Fruit fly (Drosophila melanogaster) whole organism, embryonic: ENCODE results near the gene TbCMF46.

ENCODE experiments used
- CG10431 ChIP-seq: fragments of 200-800 bp; sonication (Bioruptor generic); optimal IDR thresholded peaks from 3 replicates; lab custom pipeline; 2018; ENCODE audit warnings: missing biosample characterization, mild to moderate bottlenecking, missing genetic modification characterization
- CG10462 ChIP-seq: fragments of 200-800 bp; sonication (Bioruptor generic); optimal IDR thresholded peaks from 2 replicates; lab custom pipeline; 2016; ENCODE audit warnings: missing biosample characterization, missing genetic modification characterization
- CG10959 ChIP-seq: fragments of 200-800 bp; sonication (Bioruptor generic); IDR thresholded peaks from 2 replicates; pipeline ENCODE4 v1.3.6; 2022; ENCODE audit warnings: missing biosample characterization, missing genetic modification characterization
- CG15514 ChIP-seq: fragments of 200-800 bp; sonication (Bioruptor generic); optimal IDR thresholded peaks from 3 replicates; lab custom pipeline; 2017; ENCODE audit warnings: missing biosample characterization, missing genetic modification characterization, mild to moderate bottlenecking, moderate library complexity, missing genetic modification reagents
- CG17385 ChIP-seq: fragments of 200-800 bp; sonication (Bioruptor generic); optimal IDR thresholded peaks from 3 replicates; lab custom pipeline; 2018; ENCODE audit warnings: missing biosample characterization, mild to moderate bottlenecking, missing genetic modification characterization
- CG31365 ChIP-seq: fragments of 200-800 bp; sonication (Bioruptor generic); optimal IDR thresholded peaks from 2 replicates; lab custom pipeline; 2018; ENCODE audit warnings: missing biosample characterization, mild to moderate bottlenecking, missing genetic modification characterization
- CG31388 ChIP-seq: fragments of 200-800 bp; sonication (Bioruptor generic); optimal IDR thresholded peaks from 2 replicates; lab custom pipeline; 2016; ENCODE audit warnings: missing biosample characterization, missing genetic modification characterization
- CG43689 ChIP-seq: fragments of 200-800 bp; sonication (Bioruptor generic); IDR thresholded peaks from 2 replicates; pipeline ENCODE4 v1.3.6; 2022; ENCODE audit warnings: missing biosample characterization, missing genetic modification characterization
- CG6765 ChIP-seq: fragments of 200-800 bp; sonication (Bioruptor generic); optimal IDR thresholded peaks from 3 replicates; lab custom pipeline; 2017; ENCODE audit warnings: missing biosample characterization, mild to moderate bottlenecking, missing genetic modification characterization
- CG7839 ChIP-seq: fragments of 200-800 bp; sonication (Bioruptor generic); optimal IDR thresholded peaks from 3 replicates; lab custom pipeline; 2018; ENCODE audit warnings: missing biosample characterization, mild to moderate bottlenecking, missing genetic modification characterization, moderate library complexity
- CG7928 ChIP-seq: fragments of 200-800 bp; sonication (Bioruptor generic); optimal IDR thresholded peaks from 2 replicates; lab custom pipeline; 2017; ENCODE audit warnings: missing biosample characterization, mild to moderate bottlenecking, missing genetic modification characterization
- CG7987 ChIP-seq: fragments of 200-800 bp; sonication (Bioruptor generic); optimal IDR thresholded peaks from 2 replicates; lab custom pipeline; 2018; ENCODE audit warnings: missing biosample characterization, mild to moderate bottlenecking, missing genetic modification characterization, moderate library complexity
- CG8281 ChIP-seq: fragments of 200-800 bp; sonication (Bioruptor generic); optimal IDR thresholded peaks from 2 replicates; lab custom pipeline; 2018; ENCODE audit warnings: missing biosample characterization, mild to moderate bottlenecking, missing genetic modification characterization, moderate library complexity
- CG8924 ChIP-seq: fragments of 200-800 bp; optimal IDR thresholded peaks from 3 replicates; lab custom pipeline; 2019; ENCODE audit warnings: missing biosample characterization, mild to moderate bottlenecking, missing genetic modification characterization, moderate library complexity
- Dfd ChIP-seq, 2 experiments: fragments of >200 bp; optimal IDR thresholded peaks; 2 replicates each; lab custom pipeline; 2017; ENCODE audit warnings: missing biosample characterization in 2 of 2, missing genetic modification characterization in 2 of 2
- Dref ChIP-seq: fragments of 200-800 bp; sonication (Bioruptor generic); IDR thresholded peaks from 2 replicates; pipeline ENCODE4 v1.3.6; 2022; ENCODE audit warnings: missing biosample characterization, missing genetic modification characterization
- Drgx ChIP-seq: fragments of 200-800 bp; sonication (Bioruptor generic); IDR thresholded peaks from 2 replicates; pipeline ENCODE4 v1.3.6; 2022; ENCODE audit warnings: missing biosample characterization, missing genetic modification characterization
- Eip74EF ChIP-seq, 2 experiments: fragments of 200-800 bp in 1 of 2; fragments of >200 bp in 1 of 2; sonication (Bioruptor generic) in 1 of 2; optimal IDR thresholded peaks; 2 replicates each; lab custom pipeline; 2017 to 2019; ENCODE audit warnings: missing biosample characterization in 2 of 2, missing genetic modification characterization in 2 of 2, mild to moderate bottlenecking in 1 of 2, moderate library complexity in 1 of 2
- Ets97D ChIP-seq: fragments of 200-800 bp; sonication (Bioruptor generic); optimal IDR thresholded peaks from 3 replicates; lab custom pipeline; 2016; ENCODE audit warnings: missing biosample characterization, missing genetic modification characterization
- Fer2 ChIP-seq: fragments of 200-800 bp; sonication (Bioruptor generic); optimal IDR thresholded peaks from 2 replicates; lab custom pipeline; 2018; ENCODE audit warnings: missing biosample characterization, mild to moderate bottlenecking, missing genetic modification characterization, moderate library complexity
- Rfx ChIP-seq: fragments of 200-800 bp; sonication (Bioruptor generic); IDR thresholded peaks from 2 replicates; pipeline ENCODE4 v1.3.6; 2022; ENCODE audit warnings: missing biosample characterization, missing genetic modification characterization
- Sry-β ChIP-seq: fragments of 200-800 bp; sonication (Bioruptor generic); optimal IDR thresholded peaks from 2 replicates; lab custom pipeline; 2018; ENCODE audit warnings: missing biosample characterization, mild to moderate bottlenecking, missing genetic modification characterization, moderate library complexity
- Sry-δ ChIP-seq: fragments of 200-800 bp; sonication (Bioruptor generic); optimal IDR thresholded peaks from 2 replicates; lab custom pipeline; 2016; ENCODE audit warnings: missing biosample characterization, missing genetic modification characterization
- ci ChIP-seq: fragments of 200-800 bp; sonication (Bioruptor generic); IDR thresholded peaks from 3 replicates; pipeline ENCODE4 v1.3.6; 2022; ENCODE audit warnings: missing biosample characterization, missing genetic modification characterization
- corto ChIP-seq: fragments of 200-800 bp; sonication (Bioruptor generic); optimal IDR thresholded peaks from 2 replicates; lab custom pipeline; 2016; ENCODE audit warnings: missing biosample characterization, mild to moderate bottlenecking, missing genetic modification characterization, moderate library complexity
- croc ChIP-seq: fragments of 200-800 bp; sonication (Bioruptor generic); conservative IDR thresholded peaks from 3 replicates; pipeline ENCODE4 v1.3.6; 2022; ENCODE audit warnings: missing biosample characterization, missing genetic modification characterization
- crp ChIP-seq, 2 experiments: fragments of 200-800 bp; sonication (Bioruptor generic); optimal IDR thresholded peaks; 2 replicates in 1 of 2; 3 replicates in 1 of 2; lab custom pipeline; 2017; ENCODE audit warnings: missing biosample characterization in 2 of 2, missing genetic modification characterization in 2 of 2, mild to moderate bottlenecking in 1 of 2, moderate library complexity in 1 of 2
- dm ChIP-seq: fragments of 200-800 bp; sonication (Bioruptor generic); optimal IDR thresholded peaks from 3 replicates; lab custom pipeline; 2016; ENCODE audit warnings: missing biosample characterization, missing genetic modification characterization
- esg ChIP-seq: fragments of 200-800 bp; sonication (Bioruptor generic); conservative IDR thresholded peaks from 2 replicates; pipeline ENCODE4 v1.3.6; 2022; ENCODE audit warnings: missing biosample characterization, missing genetic modification characterization
- ftz-f1 ChIP-seq: fragments of 200-800 bp; sonication (Bioruptor generic); optimal IDR thresholded peaks from 2 replicates; lab custom pipeline; 2016; ENCODE audit warnings: missing biosample characterization, missing genetic modification characterization
- grau ChIP-seq: fragments of 200-800 bp; optimal IDR thresholded peaks from 3 replicates; lab custom pipeline; 2019; ENCODE audit warnings: missing biosample characterization, mild to moderate bottlenecking, missing genetic modification characterization, moderate library complexity
- gro ChIP-seq: fragments of 200-800 bp; sonication (Bioruptor generic); optimal IDR thresholded peaks from 2 replicates; lab custom pipeline; 2016; ENCODE audit warnings: missing biosample characterization, missing genetic modification characterization
- ham ChIP-seq: fragments of 200-800 bp; sonication (Bioruptor generic); IDR thresholded peaks from 2 replicates; pipeline ENCODE4 v1.3.6; 2022; ENCODE audit warnings: missing biosample characterization, missing genetic modification characterization
- hkb ChIP-seq, 2 experiments: fragments of 200-800 bp in 1 of 2; fragments of >200 bp in 1 of 2; sonication (Bioruptor generic) in 1 of 2; IDR thresholded peaks in 1 of 2; optimal IDR thresholded peaks in 1 of 2; 2 replicates each; pipeline versions ENCODE4 v1.3.6 to Lab custom; 2017 to 2022; ENCODE audit warnings: missing biosample characterization in 1 of 2, missing genetic modification characterization in 1 of 2
- jumu ChIP-seq: fragments of 200-800 bp; sonication (Bioruptor generic); optimal IDR thresholded peaks from 3 replicates; lab custom pipeline; 2016; ENCODE audit warnings: missing biosample characterization, missing genetic modification characterization
- nom ChIP-seq: fragments of 200-800 bp; sonication (Bioruptor generic); optimal IDR thresholded peaks from 2 replicates; lab custom pipeline; 2017; ENCODE audit warnings: missing biosample characterization, missing genetic modification characterization, mild to moderate bottlenecking, moderate library complexity, missing genetic modification reagents
- org-1 ChIP-seq: fragments of 200-800 bp; sonication (Bioruptor generic); optimal IDR thresholded peaks from 2 replicates; lab custom pipeline; 2017; ENCODE audit warnings: missing biosample characterization, missing genetic modification characterization
- p53 ChIP-seq: fragments of 200-800 bp; sonication (Bioruptor generic); optimal IDR thresholded peaks from 2 replicates; lab custom pipeline; 2016; ENCODE audit warnings: missing biosample characterization, missing genetic modification characterization
- pita ChIP-seq: fragments of 200-800 bp; sonication (Bioruptor generic); optimal IDR thresholded peaks from 2 replicates; lab custom pipeline; 2017; ENCODE audit warnings: missing biosample characterization, mild to moderate bottlenecking, missing genetic modification characterization
- prd ChIP-seq, 3 experiments: fragments of >200 bp in 2 of 3; fragments of 200-800 bp in 1 of 3; sonication (Bioruptor generic) in 1 of 3; optimal IDR thresholded peaks in 2 of 3; IDR thresholded peaks in 1 of 3; 2 replicates in 2 of 3; 3 replicates in 1 of 3; pipeline versions ENCODE4 v1.3.6 to Lab custom; 2017 to 2022; ENCODE audit warnings: missing biosample characterization in 1 of 3, missing genetic modification characterization in 1 of 3
- row ChIP-seq: fragments of 200-800 bp; sonication (Bioruptor generic); IDR thresholded peaks from 3 replicates; pipeline ENCODE4 v1.3.6; 2022; ENCODE audit warnings: missing biosample characterization, missing genetic modification characterization
- schlank ChIP-seq: fragments of 200-800 bp; sonication (Bioruptor generic); optimal IDR thresholded peaks from 2 replicates; lab custom pipeline; 2018; ENCODE audit warnings: missing biosample characterization, mild to moderate bottlenecking, missing genetic modification characterization
- scrt ChIP-seq: fragments of 200-800 bp; sonication (Bioruptor generic); optimal IDR thresholded peaks from 2 replicates; lab custom pipeline; 2018; ENCODE audit warnings: missing biosample characterization, mild to moderate bottlenecking, missing genetic modification characterization, moderate library complexity
- slou ChIP-seq: fragments of 200-800 bp; sonication (Bioruptor generic); optimal IDR thresholded peaks from 3 replicates; lab custom pipeline; 2016; ENCODE audit warnings: missing biosample characterization, missing genetic modification characterization
- ttk ChIP-seq: fragments of 200-800 bp; sonication (Bioruptor generic); IDR thresholded peaks from 2 replicates; pipeline ENCODE4 v2.1.2; 2022; ENCODE audit warnings: missing biosample characterization, missing genetic modification characterization
- unc-4 ChIP-seq: fragments of 200-800 bp; sonication (Bioruptor generic); IDR thresholded peaks from 2 replicates; pipeline ENCODE4 v1.3.6; 2022; ENCODE audit warnings: missing biosample characterization, missing genetic modification characterization; ENCODE audit not compliant: partially characterized antibody
- z ChIP-seq: fragments of 200-800 bp; sonication (Bioruptor generic); IDR thresholded peaks from 3 replicates; pipeline ENCODE4 v1.3.6; 2022; ENCODE audit warnings: missing biosample characterization, missing genetic modification characterization
- zfh2 ChIP-seq: fragments of 200-800 bp; sonication (Bioruptor generic); optimal IDR thresholded peaks from 2 replicates; lab custom pipeline; 2016; ENCODE audit warnings: missing biosample characterization, missing genetic modification characterization

Gene TbCMF46

DNA sequence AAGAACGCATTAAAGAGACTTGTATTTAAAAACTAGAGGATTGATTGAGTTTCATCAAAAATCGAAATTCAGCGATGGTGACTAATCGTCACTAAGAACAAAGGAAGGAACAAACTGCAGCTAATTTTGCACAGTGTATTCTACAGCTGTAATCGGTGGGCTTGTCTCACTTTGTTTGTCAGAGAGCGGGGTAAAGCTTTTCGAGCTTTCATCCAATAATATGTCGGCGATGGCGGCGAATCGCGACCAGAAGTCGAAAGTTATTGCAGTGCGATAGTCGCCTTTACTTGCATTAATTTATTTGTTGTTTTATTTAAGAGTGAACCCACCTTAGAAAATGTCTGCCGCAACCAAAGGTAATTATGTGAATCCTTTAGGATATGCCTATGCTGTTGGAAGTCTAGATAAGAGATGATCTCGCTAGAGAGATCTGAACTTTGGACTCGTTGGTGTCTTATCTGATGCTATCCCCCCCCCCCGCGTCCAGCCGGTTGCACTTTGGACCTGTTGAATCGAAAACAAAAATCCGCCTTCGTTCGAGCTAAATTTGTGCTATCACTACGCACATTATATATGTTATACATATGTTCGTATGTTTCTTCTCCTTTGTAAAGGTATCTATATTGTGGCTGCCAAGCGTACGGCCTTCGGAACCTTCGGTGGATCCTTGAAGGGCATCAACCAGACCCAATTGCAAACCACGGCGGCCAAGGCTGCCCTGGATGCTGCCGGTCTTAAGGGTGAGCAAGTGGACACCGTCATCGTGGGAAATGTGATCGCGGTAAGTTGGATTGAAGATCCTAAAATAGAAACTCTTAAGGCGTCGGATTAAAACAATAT, 9.4 kb downstream of the TbCMF46 start, which contains the start of gene yip2 (continued):
- TF ChIP-seq Fer2 (no peak), ttk (GFP tag; lab: Robert Waterston, UW) (peak; percentile 57), prd (optimal IDR thresholded peaks at IDR 0.05; lab: Kevin White, UChicago) (no peak), prd (GFP tag; IDR thresholded peaks at IDR 0.05; lab: Robert Waterston, UW) (peak; percentile 65), Eip74EF (GFP tag; optimal IDR thresholded peaks at IDR 0.05; lab: Kevin White, UChicago) (peak in 1 of 2 experiments; percentile 65), slou (GFP tag; lab: Kevin White, UChicago) (no peak), CG6765 (peak; percentile 72), nom (GFP tag; lab: Kevin White, UChicago) (peak; percentile 100), z (GFP tag; lab: Robert Waterston, UW) (no peak), row (GFP tag; lab: Robert Waterston, UW) (peak; percentile 84), Ets97D (GFP tag; lab: Kevin White, UChicago) (peak; percentile 15), ham (GFP tag; lab: Robert Waterston, UW) (no peak), CG10431 (GFP tag; lab: Kevin White, UChicago) (no peak), Sry-β (GFP tag; lab: Kevin White, UChicago) (no peak), CG31365 (no peak), Dref (no peak; the same call in 1 of the 2 replicates), pita (GFP tag; lab: Kevin White, UChicago) (no peak), zfh2 (GFP tag; lab: Kevin White, UChicago) (peak; percentile 67), grau (peak; percentile 70), schlank (tag; lab: Kevin White, UChicago) (peak; percentile 21), corto (peak; percentile 22), hkb (optimal IDR thresholded peaks at IDR 0.05; lab: Kevin White, UChicago) (no peak), hkb (GFP tag; IDR thresholded peaks at IDR 0.05; lab: Robert Waterston, UW) (peak; percentile 76), CG7839 (tag; lab: Kevin White, UChicago) (peak; percentile 55), ftz-f1 (GFP tag; lab: Kevin White, UChicago) (no peak), crp (GFP tag; optimal IDR thresholded peaks at IDR 0.05; lab: Kevin White, UChicago) (peak in 1 of 2 experiments; percentile 84), Sry-δ (GFP tag; lab: Kevin White, UChicago) (no peak), CG10462 (GFP tag; lab: Kevin White, UChicago) (peak; percentile 18), unc-4 (GFP tag; lab: Robert Waterston, UW) (no peak), CG43689 (GFP tag; lab: Robert Waterston, UW) (no peak), p53 (GFP tag; lab: Kevin White, UChicago) (no peak), CG10959 (no peak), jumu (peak; percentile 56), ci (GFP tag; lab: Robert Waterston, UW) (peak; percentile 93), CG15514 (peak; percentile 63), CG7928 (GFP tag; lab: Kevin White, UChicago) (no peak), CG7987 (GFP tag; lab: Kevin White, UChicago) (peak; percentile 37), CG8281 (tag; lab: Kevin White, UChicago) (no peak), dm (GFP tag; lab: Kevin White, UChicago) (no peak), scrt (peak; percentile 51), croc (GFP tag; lab: Robert Waterston, UW) (no peak), CG8924 (tag; lab: Kevin White, UChicago) (peak; percentile 66), gro (peak; percentile 8), Rfx (peak; percentile 81), Dfd (GFP tag; optimal IDR thresholded peaks at IDR 0.05; lab: Kevin White, UChicago) (no peak), CG31388 (GFP tag; lab: Kevin White, UChicago) (no peak), esg (GFP tag; lab: Robert Waterston, UW) (no peak), org-1 (GFP tag; lab: Kevin White, UChicago) (peak; percentile 10), CG17385 (GFP tag; lab: Kevin White, UChicago) (peak; percentile 69), Drgx (GFP tag; lab: Robert Waterston, UW) (peak; percentile 95)
